Worm (Caenorhabditis elegans): ENCODE data around the gene daf-2.

DNA sequence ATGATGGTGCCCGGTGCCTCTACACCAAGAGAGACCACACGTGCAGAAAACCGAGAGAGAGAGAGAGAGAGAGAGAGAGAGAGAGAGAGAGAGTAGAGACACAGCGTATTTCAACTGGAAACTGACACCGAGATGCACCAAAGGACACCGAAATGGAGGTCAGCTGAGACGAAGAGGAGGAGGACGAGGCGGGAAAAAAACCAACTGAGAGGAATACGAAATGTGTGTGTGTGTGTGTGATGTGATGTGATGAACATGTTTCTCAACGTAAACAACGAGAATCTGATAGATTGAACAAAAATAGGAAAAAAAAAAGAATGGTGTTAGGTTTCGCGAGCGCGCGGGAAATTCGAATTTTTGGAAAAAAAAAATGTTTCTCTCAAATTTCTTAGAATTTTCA, 3.3 kb downstream of the daf-2 start:
- no peak for TF ChIP-seq ztf-11 (tag; optimal IDR thresholded peaks at IDR 0.05)
- TF ChIP-seq nhr-12 (tag; optimal IDR thresholded peaks at IDR 0.05) = no peak

Measured in whole organism, L2 larva.